Worm (Caenorhabditis elegans): ENCODE measurements around the gene ZK856.7.

The ZK856.7 gene

DNA sequence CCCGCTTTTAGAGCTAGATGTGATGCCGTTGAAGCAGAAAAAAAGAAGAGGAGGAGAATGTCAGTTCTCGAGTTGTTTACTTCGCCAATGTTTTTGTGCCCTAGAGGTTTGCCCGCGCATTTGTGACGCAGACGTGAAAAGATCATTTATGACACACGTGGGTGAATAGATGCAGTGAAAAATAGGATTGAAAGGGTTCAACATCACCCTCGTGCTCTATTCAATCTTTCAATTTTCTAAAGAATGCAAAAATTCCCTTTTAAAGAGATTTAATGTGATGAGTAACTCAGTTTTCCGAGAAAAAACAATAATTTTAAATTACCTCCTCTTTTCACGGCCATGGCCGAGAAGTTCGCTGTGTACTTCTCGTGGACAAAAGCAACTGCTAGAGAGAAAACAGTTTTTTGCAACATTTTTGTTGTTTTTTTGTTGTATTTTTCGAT lies 44.6 kb downstream of the ZK856.7 start (continued):
- TF ChIP-seq saeg-2 (GFP tag; IDR thresholded peaks at IDR 0.05) (no peak), rbr-2 (tag; optimal IDR thresholded peaks at IDR 0.05) (peak; percentile 53), duxl-1 (tag; optimal IDR thresholded peaks at IDR 0.05; ENCODE audit: poor library complexity) (no peak), Y48G9A.11 (GFP tag; IDR thresholded peaks at IDR 0.05) (no peak), ztf-11 (tag; optimal IDR thresholded peaks at IDR 0.05) (no peak), ceh-62 (tag; optimal IDR thresholded peaks at IDR 0.05) (no peak), nhr-42 (GFP tag; IDR thresholded peaks at IDR 0.05) (no peak), nhr-237 (tag; optimal IDR thresholded peaks at IDR 0.05) (no peak), nhr-48 (tag; optimal IDR thresholded peaks at IDR 0.05) (no peak), unc-130 (GFP tag; optimal IDR thresholded peaks at IDR 0.05) (peak; percentile 42), egl-27 (tag; optimal IDR thresholded peaks at IDR 0.05) (no peak), spr-3 (GFP tag; optimal IDR thresholded peaks at IDR 0.05) (no peak), Y5F2A.4 (GFP tag; optimal IDR thresholded peaks at IDR 0.05) (no peak), tag-97 (GFP tag; IDR thresholded peaks at IDR 0.05) (no peak), F37D6.2 (tag; optimal IDR thresholded peaks at IDR 0.05) (no peak), ceh-28 (tag; optimal IDR thresholded peaks at IDR 0.05) (no peak), ceh-44 (GFP tag; IDR thresholded peaks at IDR 0.05) (no peak), dmd-9 (GFP tag; IDR thresholded peaks at IDR 0.05) (no peak), arid-1 (GFP tag; conservative IDR thresholded peaks at IDR 0.05) (no peak), lin-38 (GFP tag; IDR thresholded peaks at IDR 0.05) (no peak), aly-2 (tag; optimal IDR thresholded peaks at IDR 0.05) (no peak), Y105C5A.15 (GFP tag; IDR thresholded peaks at IDR 0.05) (no peak), ztf-7 (tag; optimal IDR thresholded peaks at IDR 0.05) (no peak), cey-2 (tag; optimal IDR thresholded peaks at IDR 0.05; ENCODE audit: borderline replicate concordance, insufficient read depth) (no peak), vab-7 (GFP tag; IDR thresholded peaks at IDR 0.05) (no peak), nhr-102 (tag; optimal IDR thresholded peaks at IDR 0.05) (no peak), F49E8.2 (tag; optimal IDR thresholded peaks at IDR 0.05; ENCODE audit: borderline replicate concordance) (no peak), nhr-11 (tag; optimal IDR thresholded peaks at IDR 0.05) (peak; percentile 78), hif-1 (tag; optimal IDR thresholded peaks at IDR 0.05) (peak in 1 of 2 experiments; percentile 19), mep-1 (tag; optimal IDR thresholded peaks at IDR 0.05) (peak; percentile 57), unc-62 (GFP tag; optimal IDR thresholded peaks at IDR 0.05 in 1 of 2) (peak in 1 of 2 experiments; percentile 95), unc-62 (tag; optimal IDR thresholded peaks at IDR 0.05) (no peak), lin-29 (GFP tag; IDR thresholded peaks at IDR 0.05) (no peak), lin-1 (GFP tag; IDR thresholded peaks at IDR 0.05) (no peak), snpc-1.2 (GFP tag; IDR thresholded peaks at IDR 0.05) (no peak), lin-13 (GFP tag; optimal IDR thresholded peaks at IDR 0.05) (no peak), nhr-6 (tag; optimal IDR thresholded peaks at IDR 0.05) (no peak), nhr-28 (tag; optimal IDR thresholded peaks at IDR 0.05) (peak; percentile 78), unc-39 (tag; optimal IDR thresholded peaks at IDR 0.05) (no peak), madf-9 (GFP tag; conservative IDR thresholded peaks at IDR 0.05) (no peak), nhr-77 (tag; optimal IDR thresholded peaks at IDR 0.05) (no peak), zfp-3 (GFP tag; conservative IDR thresholded peaks at IDR 0.05) (no peak), nhr-41 (GFP tag; IDR thresholded peaks at IDR 0.05) (no peak), dve-1 (tag; optimal IDR thresholded peaks at IDR 0.05; ENCODE audit: insufficient read depth) (peak; percentile 40), snpc-4 (tag; optimal IDR thresholded peaks at IDR 0.05) (no peak), nhr-76 (tag; optimal IDR thresholded peaks at IDR 0.05) (no peak), ZK546.5 (tag; optimal IDR thresholded peaks at IDR 0.05) (no peak), fos-1 (tag; optimal IDR thresholded peaks at IDR 0.05) (no peak), nhr-111 (GFP tag; optimal IDR thresholded peaks at IDR 0.05) (no peak), pha-4 (GFP tag; IDR thresholded peaks at IDR 0.05) (no peak), pha-4 (tag; optimal IDR thresholded peaks at IDR 0.05) (no peak), attf-4 (tag; optimal IDR thresholded peaks at IDR 0.05) (no peak), T20F7.1 (GFP tag; optimal IDR thresholded peaks at IDR 0.05) (no peak)

Data from whole organism, L4 larva.